Fruit fly (Drosophila melanogaster) ovary, adult (tissue): Measurements from ENCODE around the gene CG16762.

Experiments used
- CG17801 ChIP-seq: fragments of 200-800 bp; optimal IDR thresholded peaks from 2 replicates; lab custom pipeline; 2019; ENCODE audit warnings: missing biosample characterization, mild to moderate bottlenecking, missing genetic modification characterization, moderate library complexity; ENCODE audit not compliant: partially characterized antibody

The CG16762 gene

DNA sequence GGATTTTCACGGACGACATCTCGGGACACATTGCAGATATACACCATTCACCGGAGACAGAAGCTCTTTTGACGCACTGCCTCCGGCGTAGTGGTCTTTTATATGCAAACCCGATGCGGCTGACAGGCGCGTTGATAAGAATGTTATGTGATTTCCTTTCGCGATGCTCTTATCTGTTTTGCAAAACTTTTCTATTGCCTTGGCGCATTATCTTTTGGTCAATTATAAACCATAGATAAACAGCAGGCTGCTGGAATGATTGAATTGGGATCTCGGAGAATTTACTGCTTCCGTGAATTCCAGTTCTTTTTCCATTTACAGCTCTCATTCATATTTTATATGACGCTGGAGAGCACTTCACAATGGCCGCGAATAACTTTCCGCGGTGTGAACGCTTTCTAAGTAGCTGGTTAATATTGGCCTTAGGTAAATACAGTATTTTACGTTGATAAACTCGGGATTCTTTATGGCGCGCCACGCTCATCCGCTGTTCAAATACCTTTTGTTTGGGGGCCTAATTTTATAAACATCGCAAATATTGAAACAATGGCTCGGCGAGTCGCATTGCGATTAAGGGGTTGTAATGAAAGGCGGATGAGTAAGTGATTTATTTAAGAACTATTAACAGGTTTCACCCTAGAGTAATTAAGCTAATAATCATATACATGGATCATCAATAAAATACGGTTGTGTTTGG is at the start of gene CG16762:
CG16762 (minus strand) TSS at position 51 of the 697 bp plus-strand sequence.
- peak; percentile 62 for TF ChIP-seq CG17801 (GFP tag; lab: Kevin White, UChicago)

DNA sequence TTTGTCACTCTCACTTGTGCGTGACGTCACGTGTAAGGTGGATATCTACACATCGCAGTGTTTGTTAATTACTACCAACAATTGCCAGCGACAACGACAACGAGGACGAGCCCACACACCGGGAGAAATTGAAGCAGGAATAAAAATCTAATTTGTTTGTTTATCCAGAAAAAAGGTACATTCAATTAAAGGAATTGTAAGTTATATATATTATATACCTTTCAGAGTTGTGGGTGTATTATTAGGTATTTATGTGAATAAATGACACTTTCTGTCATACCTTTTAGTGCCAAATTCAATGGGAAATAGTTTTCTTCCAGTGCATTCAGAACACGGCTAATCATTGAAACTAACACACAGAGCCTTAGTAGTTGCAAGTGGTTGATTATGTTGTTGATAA is 39.8 kb upstream of the CG16762 start:
- TF ChIP-seq CG17801 (GFP tag; lab: Kevin White, UChicago), result no peak

dm6 chr3L:2504796-2505195 is 29.4 kb upstream of the CG16762 start:
- TF ChIP-seq CG17801 (GFP tag; lab: Kevin White, UChicago), result no peak

dm6 chr3L:2504031-2504615 is 28.7 kb upstream of the CG16762 start:
- TF ChIP-seq CG17801 (GFP tag; lab: Kevin White, UChicago), result no peak

dm6 chr3L:2503465-2503864 is 28.1 kb upstream of the CG16762 start, which contains the start of gene CG16758:
CG16758 (minus strand) TSS chr3L:2503606.
- no peak for TF ChIP-seq CG17801 (GFP tag; lab: Kevin White, UChicago)

- no peak for TF ChIP-seq CG17801 (GFP tag; lab: Kevin White, UChicago)
These were observed 26.4 kb upstream of the CG16762 start for dm6 chr3L:2501764-2502163.

DNA sequence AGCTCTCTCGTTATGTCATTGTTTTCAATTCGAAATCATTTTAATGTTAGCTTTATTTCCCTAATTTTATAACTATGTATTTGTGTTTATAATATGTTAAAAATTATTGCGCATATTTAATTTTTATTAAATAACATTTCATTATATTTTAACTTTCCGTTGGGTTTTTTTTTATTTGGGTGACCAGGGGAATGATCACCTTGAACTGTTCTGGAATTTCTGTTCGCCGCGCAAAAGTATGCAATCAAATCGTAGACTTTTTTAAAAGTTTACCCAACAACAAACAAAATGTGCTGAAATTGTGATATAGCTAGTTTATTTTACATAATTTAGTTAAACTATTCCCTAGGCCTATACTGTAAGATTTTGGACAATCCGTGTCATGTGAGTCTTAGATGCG is 23.7 kb upstream of the CG16762 start:
- no peak for TF ChIP-seq CG17801 (GFP tag; lab: Kevin White, UChicago)

DNA sequence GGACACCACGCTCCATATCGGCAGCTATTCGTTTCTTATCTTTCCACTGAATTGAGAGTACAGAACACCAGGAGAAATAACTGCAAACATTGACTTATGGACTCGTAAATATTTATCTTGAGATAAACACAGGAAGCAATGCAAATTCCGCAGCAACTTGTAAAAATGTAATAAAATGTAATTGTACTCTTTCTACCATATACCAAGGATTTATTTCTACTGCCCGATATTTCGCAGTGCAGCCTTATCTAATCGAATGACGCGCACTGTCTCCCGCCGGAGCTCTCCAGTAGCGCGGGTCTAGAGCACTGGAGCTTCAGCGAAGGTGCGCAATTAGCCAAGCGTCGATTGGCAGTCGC is 18.7 kb upstream of the CG16762 start:
- peak; percentile 92 for TF ChIP-seq CG17801 (GFP tag; lab: Kevin White, UChicago)

DNA sequence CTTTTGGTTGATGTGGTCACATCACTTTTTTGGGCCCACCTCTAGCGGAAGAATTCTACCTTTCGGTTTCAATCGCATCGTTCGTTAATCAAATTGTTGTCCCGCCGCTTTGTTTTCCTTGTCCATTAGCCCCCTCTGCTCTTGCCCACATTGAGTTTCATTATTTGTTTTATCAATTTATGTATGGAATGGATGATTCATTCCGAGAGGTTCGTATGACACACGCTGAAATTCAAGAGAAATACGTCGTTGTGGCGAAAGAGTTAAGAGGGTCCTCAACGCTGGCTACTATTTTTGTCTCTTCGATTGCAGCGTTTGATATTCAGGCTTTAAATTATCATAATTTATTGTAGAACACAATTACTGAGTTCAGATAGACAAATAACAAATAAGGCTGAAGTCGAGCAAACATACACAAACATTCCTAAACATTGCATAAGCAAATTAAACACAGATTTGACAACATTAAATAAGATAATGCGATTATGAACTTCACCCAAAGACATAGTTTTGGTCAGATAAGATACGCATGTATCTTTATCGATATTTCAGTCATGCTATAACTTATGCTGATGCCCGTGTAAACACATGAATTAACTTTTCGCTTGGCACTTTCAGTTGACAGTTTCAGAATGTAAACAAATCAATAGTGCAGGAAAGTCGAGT is 18.2 kb upstream of the CG16762 start:
- TF ChIP-seq CG17801 (GFP tag; lab: Kevin White, UChicago), result no peak

DNA sequence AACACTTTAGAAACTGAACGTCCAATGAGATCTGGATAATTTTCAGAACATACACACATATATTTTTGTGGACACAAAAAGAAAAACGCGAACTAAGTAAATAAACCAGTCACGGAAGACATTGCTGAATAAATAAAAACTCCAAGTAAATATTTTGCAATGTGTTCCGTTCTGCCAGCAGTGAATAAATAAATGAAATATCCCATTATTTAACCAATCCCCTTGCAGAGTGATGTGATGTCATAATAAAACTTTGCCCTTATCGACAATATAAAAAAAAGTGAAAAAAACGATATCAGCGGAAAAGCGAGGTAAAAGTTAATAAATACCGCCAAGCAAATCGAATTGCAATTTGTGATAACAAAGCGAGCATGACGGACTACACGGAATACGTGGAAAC is 15.3 kb upstream of the CG16762 start:
- TF ChIP-seq CG17801 (GFP tag; lab: Kevin White, UChicago), result peak; percentile 47

DNA sequence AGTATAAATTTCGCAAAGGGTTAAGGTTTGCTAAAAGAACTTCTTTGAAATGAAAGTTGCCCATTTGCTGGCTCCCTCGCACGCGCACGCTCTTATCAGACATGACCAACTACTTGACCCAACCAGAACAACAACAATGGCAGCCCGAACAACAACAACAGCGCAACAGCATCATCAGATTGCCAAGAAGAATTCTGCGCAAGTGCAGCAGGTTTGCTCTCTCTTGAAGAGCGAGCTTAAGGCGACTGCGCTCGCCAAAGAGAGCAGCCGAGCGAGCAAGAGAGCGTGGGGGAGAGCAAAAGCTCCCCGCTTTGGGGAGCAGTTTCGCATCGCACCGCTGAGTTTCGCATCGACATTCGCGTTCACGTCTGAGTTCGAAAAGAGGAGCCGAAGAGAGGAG is 14.4 kb upstream of the CG16762 start:
- no peak for TF ChIP-seq CG17801 (GFP tag; lab: Kevin White, UChicago)

dm6 chr3L:2489438-2489837 is 14.0 kb upstream of the CG16762 start:
- TF ChIP-seq CG17801 (GFP tag; lab: Kevin White, UChicago), result peak; percentile 29

dm6 chr3L:2488634-2489033 is 13.2 kb upstream of the CG16762 start, which contains the start of gene CG1146:
CG1146 (plus strand) TSS chr3L:2488804.
- TF ChIP-seq CG17801 (GFP tag; lab: Kevin White, UChicago), result no peak

dm6 chr3L:2487248-2487647 is 11.8 kb upstream of the CG16762 start:
- no peak for TF ChIP-seq CG17801 (GFP tag; lab: Kevin White, UChicago)

dm6 chr3L:2486493-2486892 is 11.1 kb upstream of the CG16762 start:
- no peak for TF ChIP-seq CG17801 (GFP tag; lab: Kevin White, UChicago)
